Worm (Caenorhabditis elegans): ENCODE data around the gene Y37A1B.7.
A peak's percentile ranks its signal among the peaks of the same experiment; 100 is the strongest.

DNA sequence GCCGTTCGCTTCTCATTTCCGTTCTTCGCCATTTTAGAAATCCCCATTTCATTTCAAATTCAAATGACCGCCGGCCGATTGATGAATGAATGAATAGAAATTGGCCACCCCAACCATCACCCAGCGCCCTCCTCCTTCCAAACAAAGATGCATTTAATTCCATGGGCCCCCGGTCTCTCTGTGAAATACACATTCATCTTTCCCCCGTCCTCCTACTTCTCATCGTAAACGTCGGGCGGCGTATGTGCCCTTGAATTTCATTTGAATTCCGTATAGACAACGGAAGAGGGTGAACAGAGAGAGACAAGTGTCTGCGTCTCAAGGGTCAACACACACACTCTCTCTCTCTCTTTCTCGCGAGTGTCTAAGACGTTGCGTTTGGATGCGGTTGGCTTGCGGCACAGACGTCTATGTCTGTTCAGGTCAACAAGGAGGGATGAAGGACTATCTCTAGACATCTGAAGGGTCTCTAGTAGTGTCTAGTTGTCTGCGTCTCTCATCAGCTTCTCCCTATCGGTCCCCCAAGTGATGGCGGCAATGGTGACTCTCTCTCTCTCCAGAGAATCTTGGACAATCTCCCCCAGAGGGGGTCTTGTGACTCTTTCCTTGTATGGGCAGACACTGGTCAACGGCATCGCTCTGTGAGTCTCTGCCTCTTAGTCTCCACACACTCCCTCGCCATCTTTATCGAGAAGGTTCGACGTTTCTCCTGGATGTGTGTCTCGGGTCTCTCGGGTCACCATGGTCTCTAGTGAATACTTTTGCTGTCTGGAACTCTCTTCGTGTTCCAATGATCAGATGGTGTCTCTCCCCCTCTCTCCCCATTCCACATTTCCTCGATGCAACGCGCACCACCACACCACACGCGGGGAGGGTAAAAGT is 10.7 kb downstream of the Y37A1B.7 start:
- TF ChIP-seq tab-1 (GFP tag; IDR thresholded peaks at IDR 0.05) (no peak), T22C8.4 (GFP tag; IDR thresholded peaks at IDR 0.05) (0 out of 2 replicates have a peak, but pooled peaks have one; percentile 32), flt-1 (GFP tag; IDR thresholded peaks at IDR 0.05) (peak; percentile 64; the same call in 1 of the 2 replicates), med-1 (GFP tag; optimal IDR thresholded peaks at IDR 0.05; ENCODE audit: insufficient read depth) (no peak), ztf-23 (GFP tag; IDR thresholded peaks at IDR 0.05) (peak; percentile 75), ref-1 (GFP tag; conservative IDR thresholded peaks at IDR 0.05) (no peak), ztf-29 (GFP tag; IDR thresholded peaks at IDR 0.05) (peak; percentile 53; the same call in 1 of the 2 replicates), klf-2 (GFP tag; conservative IDR thresholded peaks at IDR 0.05) (no peak)

All from whole organism, midembryonic.